Fruit fly (Drosophila melanogaster): ENCODE results near the gene CG32264.
A peak's percentile ranks its signal among the peaks of the same experiment; 100 is the strongest.

- no peak for TF ChIP-seq CG10348 (GFP tag; IDR thresholded peaks at IDR 0.05)
- TF ChIP-seq Pif1A (GFP tag; optimal IDR thresholded peaks at IDR 0.05), result no peak
- TF ChIP-seq CG13204 (GFP tag; optimal IDR thresholded peaks at IDR 0.05), result no peak
- TF ChIP-seq EcR (GFP tag; optimal IDR thresholded peaks at IDR 0.05), result peak; percentile 44
- TF ChIP-seq CG12605 (GFP tag; IDR thresholded peaks at IDR 0.05), result no peak
- TF ChIP-seq Ets98B (GFP tag; IDR thresholded peaks at IDR 0.05), result peak; percentile 61; the same call in 1 of the 2 replicates
- TF ChIP-seq CG34367 (tag; optimal IDR thresholded peaks at IDR 0.05), result no peak
- peak; percentile 27 for TF ChIP-seq CG8301 (tag; optimal IDR thresholded peaks at IDR 0.05)
- peak; percentile 18 for TF ChIP-seq CG8159 (tag; optimal IDR thresholded peaks at IDR 0.05)
- no peak for TF ChIP-seq CG9948 (tag; optimal IDR thresholded peaks at IDR 0.05)
Observed at dm6 chr3L:3814010-3814833, 8.0 kb upstream of the CG32264 start, which contains the start of gene Scsalpha1.
